Worm (Caenorhabditis elegans) whole organism, L2 larva: ENCODE data around the gene srab-6.

Experiments
- aly-2 ChIP-seq: fragments of 150-350 bp; optimal IDR thresholded peaks from 2 replicates; lab custom pipeline; 2014; ENCODE audit warnings: missing biosample characterization, missing genetic modification characterization
- elt-1 ChIP-seq: fragments of 150-350 bp; optimal IDR thresholded peaks from 2 replicates; lab custom pipeline; 2014; ENCODE audit warnings: missing biosample characterization, missing genetic modification characterization
- mab-5 ChIP-seq: fragments of 150-350 bp; optimal IDR thresholded peaks from 2 replicates; lab custom pipeline; 2014; ENCODE audit warnings: missing biosample characterization, missing genetic modification characterization
- nhr-129 ChIP-seq: fragments of 150-350 bp; optimal IDR thresholded peaks from 2 replicates; lab custom pipeline; 2014; ENCODE audit warnings: missing biosample characterization, missing genetic modification characterization
- nhr-237 ChIP-seq: fragments of 150-350 bp; optimal IDR thresholded peaks from 2 replicates; lab custom pipeline; 2014; ENCODE audit warnings: missing biosample characterization, missing genetic modification characterization
- nhr-6 ChIP-seq: fragments of 150-350 bp; optimal IDR thresholded peaks from 2 replicates; lab custom pipeline; 2014; ENCODE audit warnings: missing biosample characterization, missing genetic modification characterization
- nhr-77 ChIP-seq: fragments of 150-350 bp; optimal IDR thresholded peaks from 2 replicates; lab custom pipeline; 2014; ENCODE audit warnings: missing biosample characterization, missing genetic modification characterization
- skn-1 ChIP-seq: sonication (generic microtip); optimal IDR thresholded peaks from 2 replicates; lab custom pipeline; 2017; ENCODE audit warnings: missing biosample characterization, missing genetic modification characterization
- snpc-4 ChIP-seq: fragments of 150-350 bp; optimal IDR thresholded peaks from 2 replicates; lab custom pipeline; 2014; ENCODE audit warnings: missing biosample characterization, missing genetic modification characterization

ce11 chrV:3151862-3152261 is at the start of gene srab-6:
- TF ChIP-seq nhr-129 = no peak
- no peak for TF ChIP-seq snpc-4 (tag; lab: Kevin White, UChicago)
- no peak for TF ChIP-seq aly-2 (tag; lab: Kevin White, UChicago)
- TF ChIP-seq nhr-6 = no peak
- no peak for TF ChIP-seq nhr-237
- no peak for TF ChIP-seq mab-5 (tag; lab: Kevin White, UChicago)
- no peak for TF ChIP-seq nhr-77 (tag; lab: Kevin White, UChicago)
- TF ChIP-seq elt-1 = no peak
- no peak for TF ChIP-seq skn-1 (tag; lab: Kevin White, UChicago)
